Fruit fly (Drosophila melanogaster) whole organism: ENCODE measurements around the gene HDAC3.

ENCODE experiments used
- CG8478 ChIP-seq: fragments of >200 bp; optimal IDR thresholded peaks from 2 replicates; lab custom pipeline; 2018; ENCODE audit warnings: inconsistent platforms
- Dll ChIP-seq: fragments of >200 bp; optimal IDR thresholded peaks from 2 replicates; lab custom pipeline; 2017
- EcR ChIP-seq, 2 experiments: fragments of >200 bp; optimal IDR thresholded peaks; 2 replicates each; lab custom pipeline; 2017; ENCODE audit warnings: missing biosample characterization in 2 of 2, missing genetic modification characterization in 2 of 2, missing genetic modification reagents in 2 of 2
- pan ChIP-seq: fragments of >200 bp; optimal IDR thresholded peaks from 2 replicates; lab custom pipeline; 2017
- psq ChIP-seq: fragments of >200 bp; optimal IDR thresholded peaks from 2 replicates; lab custom pipeline; 2017
- usp ChIP-seq: fragments of >200 bp; optimal IDR thresholded peaks from 2 replicates; lab custom pipeline; 2017; ENCODE audit warnings: missing biosample characterization, missing genetic modification characterization, mixed read lengths

HDAC3 gene

DNA sequence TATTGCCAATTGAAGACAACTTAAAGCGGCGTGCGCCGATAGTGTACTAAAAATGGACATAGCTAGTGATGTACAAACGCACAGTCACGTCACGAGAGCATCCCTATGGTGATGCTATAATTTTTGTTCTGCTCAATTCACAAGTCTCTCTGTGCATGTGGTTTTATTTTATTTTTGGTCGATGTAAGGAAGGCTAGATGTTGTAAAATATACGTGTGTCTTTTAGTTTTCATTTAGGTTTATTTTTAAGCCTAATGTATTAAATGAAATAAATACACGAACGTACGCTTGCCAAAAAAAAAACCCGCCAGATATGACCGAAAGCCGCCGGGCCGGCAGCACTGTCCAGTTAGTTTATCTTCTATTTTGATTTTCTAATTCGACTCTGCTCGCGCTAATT is at the start of gene HDAC3, which contains the start of the genes CG45100 and Hcs:
Gene HDAC3 (minus strand): TSS at position 50 of the 400 bp plus-strand sequence.
Gene CG45100 (minus strand): TSS at position 50 of the 400 bp plus-strand sequence.
Gene Hcs (plus strand): TSS at position 349 of the 400 bp plus-strand sequence.
- TF ChIP-seq pan, result no peak
- TF ChIP-seq psq (lab: Kevin White, UChicago), result no peak
- TF ChIP-seq Dll (lab: Kevin White, UChicago), result no peak
- no peak for TF ChIP-seq CG8478 (lab: Kevin White, UChicago)
- TF ChIP-seq EcR (GFP tag; optimal IDR thresholded peaks at IDR 0.05; lab: Kevin White, UChicago), result no peak

- TF ChIP-seq CG8478 (lab: Kevin White, UChicago), result no peak
- TF ChIP-seq usp, result no peak
- no peak for TF ChIP-seq EcR (GFP tag; optimal IDR thresholded peaks at IDR 0.05; lab: Kevin White, UChicago)
- TF ChIP-seq pan, result no peak
- TF ChIP-seq psq (lab: Kevin White, UChicago), result no peak
- TF ChIP-seq Dll (lab: Kevin White, UChicago), result no peak
Measured at dm6 chr3R:5523070-5523637, 48.8 kb upstream of the HDAC3 start, which contains the start of the genes CG43845 and Nmdar1. CG43845 (minus strand) TSS chr3R:5523120. Nmdar1 (minus strand) TSS chr3R:5523328.

DNA sequence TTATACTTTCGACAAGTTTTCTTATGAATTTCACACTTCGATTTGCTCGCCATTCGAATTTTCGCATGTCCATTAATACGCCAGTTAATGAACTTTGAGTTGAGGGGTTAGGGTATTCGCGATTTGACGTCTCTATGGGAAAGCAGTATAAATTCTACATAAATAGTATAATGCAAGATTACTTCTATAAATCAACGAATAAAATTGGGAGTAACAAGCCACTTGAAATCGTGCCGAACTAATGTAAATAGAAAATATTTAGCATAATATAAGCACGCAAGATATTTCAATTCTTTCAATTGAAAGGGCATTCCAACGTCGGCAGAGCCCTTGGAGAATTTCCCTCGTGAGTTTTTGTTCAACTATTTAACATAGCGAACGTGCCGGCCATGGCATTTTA is 46.2 kb upstream of the HDAC3 start:
- TF ChIP-seq CG8478 (lab: Kevin White, UChicago), result no peak
- TF ChIP-seq psq (lab: Kevin White, UChicago), result no peak
- no peak for TF ChIP-seq Dll (lab: Kevin White, UChicago)
- no peak for TF ChIP-seq usp
- no peak for TF ChIP-seq pan
- no peak for TF ChIP-seq EcR (GFP tag; optimal IDR thresholded peaks at IDR 0.05; lab: Kevin White, UChicago)

- TF ChIP-seq CG8478 (lab: Kevin White, UChicago) (no peak), pan (no peak), psq (lab: Kevin White, UChicago) (no peak), Dll (lab: Kevin White, UChicago) (no peak)
Measured at dm6 chr3R:5519789-5520188, 45.4 kb upstream of the HDAC3 start.

DNA sequence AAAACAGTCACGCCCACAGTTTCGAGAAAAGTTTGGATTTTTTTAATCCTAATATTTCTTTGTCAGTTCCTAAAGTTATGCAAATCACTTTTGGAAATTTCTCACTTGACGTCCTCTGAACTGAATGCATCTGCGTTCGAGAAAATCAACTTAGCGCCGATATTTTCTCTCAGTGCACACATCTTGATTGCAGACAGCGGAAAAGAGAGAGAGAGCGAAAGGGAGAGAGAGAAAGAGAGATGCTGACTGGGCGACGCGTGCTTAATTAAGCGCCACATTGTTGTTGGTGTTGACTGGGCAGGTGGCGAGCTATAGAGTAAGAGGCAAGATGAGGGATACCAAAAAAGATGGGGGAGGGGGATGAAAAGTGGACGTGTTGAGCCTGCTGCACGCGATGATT is 44.2 kb upstream of the HDAC3 start:
- TF ChIP-seq Dll (lab: Kevin White, UChicago) (no peak), EcR (GFP tag; optimal IDR thresholded peaks at IDR 0.05; lab: Kevin White, UChicago) (no peak), CG8478 (lab: Kevin White, UChicago) (no peak), pan (no peak), psq (lab: Kevin White, UChicago) (no peak), usp (no peak)

dm6 chr3R:5517876-5518211 is 43.4 kb upstream of the HDAC3 start:
- TF ChIP-seq EcR (GFP tag; optimal IDR thresholded peaks at IDR 0.05; lab: Kevin White, UChicago) (peak in 1 of 2 experiments; percentile 14), usp (no peak)

DNA sequence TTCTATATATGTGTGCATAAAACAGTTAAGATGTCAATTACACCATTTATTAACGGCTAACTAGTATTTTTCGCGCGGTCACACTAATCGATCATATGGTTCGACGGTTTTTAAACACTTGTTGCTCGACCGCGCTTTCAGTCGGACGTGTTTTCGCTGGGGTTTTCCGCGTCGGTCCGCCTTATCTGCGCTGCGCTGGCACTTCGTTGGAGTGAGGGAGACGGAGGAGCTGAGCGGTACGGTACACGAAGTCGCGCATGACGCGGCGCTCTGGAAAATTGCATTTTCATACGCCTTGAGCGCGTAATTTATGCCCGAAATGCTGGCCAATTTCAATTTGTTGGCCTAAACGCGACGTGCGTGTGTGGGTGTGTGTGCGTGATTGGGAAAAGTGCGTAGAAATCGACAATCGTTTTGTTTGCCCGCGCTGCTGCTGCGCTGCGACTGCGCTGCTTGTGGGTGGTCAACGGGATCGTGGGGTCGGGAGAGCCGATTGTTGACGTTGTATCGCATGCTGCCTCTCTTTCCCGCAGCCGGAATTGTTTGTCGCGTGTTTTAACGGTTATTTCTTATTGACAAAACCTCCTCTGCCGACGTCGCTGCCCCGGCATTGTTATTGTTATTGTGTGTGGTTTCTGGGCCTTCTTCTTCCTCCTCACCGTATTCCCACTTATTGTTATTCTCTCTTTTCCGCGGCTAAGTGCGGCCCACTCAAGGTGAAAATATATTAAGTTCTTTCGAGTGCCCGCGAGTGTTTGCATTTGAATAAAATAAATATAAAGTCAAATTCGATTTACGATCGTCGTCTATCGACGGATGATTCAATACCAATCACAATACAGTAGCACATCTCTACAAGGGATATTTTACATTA is 42.8 kb upstream of the HDAC3 start, which contains the start of gene Itpr:
Gene Itpr (plus strand): TSS at position 116 of the 874 bp plus-strand sequence.
- TF ChIP-seq CG8478 (lab: Kevin White, UChicago) (peak; percentile 14), Dll (lab: Kevin White, UChicago) (peak; percentile 33), pan (no peak), usp (no peak), psq (lab: Kevin White, UChicago) (no peak)

- TF ChIP-seq CG8478 (lab: Kevin White, UChicago), result no peak
- no peak for TF ChIP-seq EcR (GFP tag; optimal IDR thresholded peaks at IDR 0.05; lab: Kevin White, UChicago)
- no peak for TF ChIP-seq psq (lab: Kevin White, UChicago)
- TF ChIP-seq pan, result no peak
- no peak for TF ChIP-seq usp
- TF ChIP-seq Dll (lab: Kevin White, UChicago), result no peak
Measured at dm6 chr3R:5516582-5517001, 42.2 kb upstream of the HDAC3 start.

DNA sequence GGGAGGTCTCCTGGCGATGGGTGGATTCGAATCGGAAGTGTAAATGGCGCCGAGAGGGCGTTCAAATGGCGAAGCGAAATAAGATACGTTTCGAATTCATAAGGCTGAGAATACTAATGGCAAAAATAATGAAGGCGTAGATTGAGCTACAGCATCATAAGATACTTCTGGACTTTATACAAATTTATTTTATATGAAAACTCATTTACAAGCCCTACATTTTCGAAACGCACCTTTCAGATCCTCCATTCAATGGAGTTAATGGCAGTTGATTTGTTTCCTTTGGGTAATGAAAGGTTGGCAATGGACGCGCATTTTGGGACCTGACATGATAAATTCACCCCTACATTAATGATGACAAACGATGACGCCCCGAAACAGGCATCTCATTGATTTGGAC is 40.4 kb upstream of the HDAC3 start:
- TF ChIP-seq Dll (lab: Kevin White, UChicago) (no peak), EcR (GFP tag; optimal IDR thresholded peaks at IDR 0.05; lab: Kevin White, UChicago) (no peak), pan (no peak), CG8478 (lab: Kevin White, UChicago) (no peak)

dm6 chr3R:5503789-5504387 is 29.5 kb upstream of the HDAC3 start:
- no peak for TF ChIP-seq Dll (lab: Kevin White, UChicago)
- no peak for TF ChIP-seq EcR (GFP tag; optimal IDR thresholded peaks at IDR 0.05; lab: Kevin White, UChicago)
- TF ChIP-seq usp, result no peak
- TF ChIP-seq psq (lab: Kevin White, UChicago), result no peak
- TF ChIP-seq CG8478 (lab: Kevin White, UChicago), result no peak
- no peak for TF ChIP-seq pan

- no peak for TF ChIP-seq Dll (lab: Kevin White, UChicago)
- TF ChIP-seq CG8478 (lab: Kevin White, UChicago), result no peak
- TF ChIP-seq usp, result no peak
- no peak for TF ChIP-seq EcR (GFP tag; optimal IDR thresholded peaks at IDR 0.05; lab: Kevin White, UChicago)
- no peak for TF ChIP-seq psq (lab: Kevin White, UChicago)
- no peak for TF ChIP-seq pan
Measured at dm6 chr3R:5502646-5503045, 28.2 kb upstream of the HDAC3 start, which contains the start of gene NKCC. NKCC (minus strand) TSS chr3R:5502702.

- TF ChIP-seq pan (no peak), psq (lab: Kevin White, UChicago) (no peak), usp (no peak), CG8478 (lab: Kevin White, UChicago) (no peak), EcR (GFP tag; optimal IDR thresholded peaks at IDR 0.05; lab: Kevin White, UChicago) (no peak), Dll (lab: Kevin White, UChicago) (no peak)
Measured at dm6 chr3R:5497600-5497999, 23.2 kb upstream of the HDAC3 start.
